Fruit fly (Drosophila melanogaster) Kc167 (cell line): Measurements from ENCODE around the gene fabp.

ENCODE experiments used
- Myc ChIP-seq: fragments of >200 bp; optimal IDR thresholded peaks from 2 replicates; lab custom pipeline; 2017; ENCODE audit warnings: missing external identifiers
- Sin3A ChIP-seq: fragments of >200 bp; optimal IDR thresholded peaks from 2 replicates; lab custom pipeline; 2018; ENCODE audit warnings: missing external identifiers
- h ChIP-seq: fragments of >200 bp; optimal IDR thresholded peaks from 3 replicates; lab custom pipeline; 2018; ENCODE audit warnings: missing external identifiers
- insv ChIP-seq: fragments of >200 bp; optimal IDR thresholded peaks from 3 replicates; lab custom pipeline; 2018; ENCODE audit warnings: missing external identifiers
- ttk ChIP-seq: sonication (Bioruptor generic); optimal IDR thresholded peaks from 2 replicates; lab custom pipeline; 2017; ENCODE audit warnings: missing external identifiers

DNA sequence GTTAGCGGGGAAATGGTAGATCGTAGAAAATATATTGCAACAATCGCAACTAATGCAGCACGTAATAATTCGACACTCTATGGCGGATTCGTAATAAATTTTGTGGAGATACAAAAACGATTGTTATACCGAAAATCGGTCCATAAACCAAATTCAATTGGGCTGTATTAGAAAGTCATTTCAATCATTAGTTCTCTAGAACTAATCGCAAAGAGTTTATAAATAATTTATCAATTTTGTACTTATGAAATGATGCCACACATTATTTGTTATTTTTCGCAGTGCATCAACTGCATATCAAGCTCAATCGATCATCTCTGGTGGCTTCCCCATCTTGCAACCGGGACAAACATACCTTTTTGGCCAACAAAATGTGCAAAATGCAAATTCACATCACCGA is 45.6 kb upstream of the fabp start:
- no peak for TF ChIP-seq Sin3A (lab: Kevin White, UChicago)
- no peak for TF ChIP-seq Myc (lab: Kevin White, UChicago)
- TF ChIP-seq h (lab: Kevin White, UChicago): no peak
- no peak for TF ChIP-seq insv (lab: Kevin White, UChicago)
- TF ChIP-seq ttk (lab: Kevin White, UChicago): no peak
